Fruit fly (Drosophila melanogaster) whole organism, embryonic: ENCODE measurements around the gene CG5510.

Experiments used
- CG10431 ChIP-seq: fragments of 200-800 bp; sonication (Bioruptor generic); optimal IDR thresholded peaks from 3 replicates; lab custom pipeline; 2018; ENCODE audit warnings: missing biosample characterization, mild to moderate bottlenecking, missing genetic modification characterization
- CG10654 ChIP-seq: fragments of 200-800 bp; sonication (Bioruptor generic); optimal IDR thresholded peaks from 2 replicates; lab custom pipeline; 2016; ENCODE audit warnings: missing biosample characterization, missing genetic modification characterization
- CG10959 ChIP-seq: fragments of 200-800 bp; sonication (Bioruptor generic); IDR thresholded peaks from 2 replicates; pipeline ENCODE4 v1.3.6; 2022; ENCODE audit warnings: missing biosample characterization, missing genetic modification characterization
- CG11398 ChIP-seq: fragments of 200-800 bp; sonication (Bioruptor generic); optimal IDR thresholded peaks from 2 replicates; lab custom pipeline; 2016; ENCODE audit warnings: missing biosample characterization, missing genetic modification characterization
- CG11560 ChIP-seq: fragments of 200-800 bp; sonication (Bioruptor generic); IDR thresholded peaks from 3 replicates; pipeline ENCODE4 v1.3.6; 2022; ENCODE audit warnings: missing biosample characterization, missing genetic modification characterization
- CG12769 ChIP-seq: fragments of 200-800 bp; sonication (Bioruptor generic); optimal IDR thresholded peaks from 2 replicates; lab custom pipeline; 2019; ENCODE audit warnings: missing biosample characterization, mild to moderate bottlenecking, missing genetic modification characterization, moderate library complexity
- CG13424 ChIP-seq: fragments of 200-800 bp; sonication (Bioruptor generic); optimal IDR thresholded peaks from 2 replicates; lab custom pipeline; 2019; ENCODE audit warnings: missing biosample characterization, mild to moderate bottlenecking, missing genetic modification characterization, moderate library complexity
- CG15601 ChIP-seq: fragments of 200-800 bp; sonication (Bioruptor generic); optimal IDR thresholded peaks from 3 replicates; lab custom pipeline; 2019; ENCODE audit warnings: missing biosample characterization, mild to moderate bottlenecking, missing genetic modification characterization, moderate library complexity
- CG15696 ChIP-seq: fragments of 200-800 bp; sonication (Bioruptor generic); optimal IDR thresholded peaks from 2 replicates; lab custom pipeline; 2019; ENCODE audit warnings: missing biosample characterization, mild to moderate bottlenecking, missing genetic modification characterization, moderate library complexity
- CG16779 ChIP-seq: fragments of 200-800 bp; sonication (Bioruptor generic); IDR thresholded peaks from 2 replicates; pipeline ENCODE4 v1.3.6; 2022; ENCODE audit warnings: missing biosample characterization, missing genetic modification characterization
- CG17359 ChIP-seq: fragments of 200-800 bp; sonication (Bioruptor generic); optimal IDR thresholded peaks from 3 replicates; lab custom pipeline; 2018; ENCODE audit warnings: missing biosample characterization, mild to moderate bottlenecking, missing genetic modification characterization, moderate library complexity
- CG2875 ChIP-seq: fragments of 200-800 bp; sonication (Bioruptor generic); optimal IDR thresholded peaks from 2 replicates; lab custom pipeline; 2017; ENCODE audit warnings: missing biosample characterization, mild to moderate bottlenecking, missing genetic modification characterization, missing genetic modification reagents
- CG31365 ChIP-seq: fragments of 200-800 bp; sonication (Bioruptor generic); optimal IDR thresholded peaks from 2 replicates; lab custom pipeline; 2018; ENCODE audit warnings: missing biosample characterization, mild to moderate bottlenecking, missing genetic modification characterization
- CG32772 ChIP-seq: fragments of 200-800 bp; sonication (Bioruptor generic); IDR thresholded peaks from 2 replicates; pipeline ENCODE4 v1.3.6; 2022; ENCODE audit warnings: missing biosample characterization, missing genetic modification characterization
- CG6683 ChIP-seq: fragments of 200-800 bp; sonication (Bioruptor generic); optimal IDR thresholded peaks from 2 replicates; lab custom pipeline; 2017; ENCODE audit warnings: missing biosample characterization, mild to moderate bottlenecking, missing genetic modification characterization, missing genetic modification reagents
- CG8281 ChIP-seq: fragments of 200-800 bp; sonication (Bioruptor generic); optimal IDR thresholded peaks from 2 replicates; lab custom pipeline; 2018; ENCODE audit warnings: missing biosample characterization, mild to moderate bottlenecking, missing genetic modification characterization, moderate library complexity
- CG8290 ChIP-seq, 3 experiments: fragments of 200-800 bp; sonication (Bioruptor generic); optimal IDR thresholded peaks; 2 replicates each; lab custom pipeline; 2016 to 2019; ENCODE audit warnings: missing biosample characterization in 3 of 3, missing genetic modification characterization in 3 of 3, mild to moderate bottlenecking in 2 of 3, moderate library complexity in 1 of 3
- CG9215 ChIP-seq: fragments of 200-800 bp; sonication (Bioruptor generic); IDR thresholded peaks from 2 replicates; pipeline ENCODE4 v1.3.6; 2022; ENCODE audit warnings: missing biosample characterization, missing genetic modification characterization
- Doc2 ChIP-seq: fragments of 200-800 bp; sonication (Bioruptor generic); IDR thresholded peaks from 2 replicates; pipeline ENCODE4 v1.3.6; 2022; ENCODE audit warnings: missing biosample characterization, missing genetic modification characterization
- Drgx ChIP-seq: fragments of 200-800 bp; sonication (Bioruptor generic); IDR thresholded peaks from 2 replicates; pipeline ENCODE4 v1.3.6; 2022; ENCODE audit warnings: missing biosample characterization, missing genetic modification characterization
- Ets65A ChIP-seq: fragments of 200-800 bp; sonication (Bioruptor generic); peaks from one replicate; lab custom pipeline; 2016; ENCODE audit warnings: missing biosample characterization, missing genetic modification characterization
- Gug ChIP-seq: fragments of 200-800 bp; sonication (Bioruptor generic); IDR thresholded peaks from 4 replicates; pipeline ENCODE4 v1.3.6; 2022; ENCODE audit warnings: missing biosample characterization, missing genetic modification characterization
- Hsf ChIP-seq: fragments of 200-800 bp; sonication (Bioruptor generic); optimal IDR thresholded peaks from 3 replicates; lab custom pipeline; 2016; ENCODE audit warnings: missing biosample characterization, missing genetic modification characterization
- Mes4 ChIP-seq: fragments of 200-800 bp; sonication (Bioruptor generic); optimal IDR thresholded peaks from 2 replicates; lab custom pipeline; 2016; ENCODE audit warnings: missing biosample characterization, missing genetic modification characterization
- NC2α ChIP-seq: fragments of 200-800 bp; sonication (Bioruptor generic); optimal IDR thresholded peaks from 2 replicates; lab custom pipeline; 2016; ENCODE audit warnings: missing biosample characterization, missing genetic modification characterization
- NFAT ChIP-seq: fragments of 200-800 bp; sonication (Bioruptor generic); IDR thresholded peaks from 2 replicates; pipeline ENCODE4 v1.3.6; 2022; ENCODE audit warnings: missing biosample characterization, missing genetic modification characterization
- Nf-YB ChIP-seq: fragments of 200-800 bp; sonication (Bioruptor generic); optimal IDR thresholded peaks from 3 replicates; lab custom pipeline; 2019; ENCODE audit warnings: missing biosample characterization, mild to moderate bottlenecking, missing genetic modification characterization, moderate library complexity
- NfI ChIP-seq: fragments of 200-800 bp; sonication (Bioruptor generic); optimal IDR thresholded peaks from 3 replicates; lab custom pipeline; 2018; ENCODE audit warnings: missing biosample characterization, mild to moderate bottlenecking, missing genetic modification characterization, moderate library complexity
- Ptx1 ChIP-seq: fragments of 200-800 bp; sonication (Bioruptor generic); IDR thresholded peaks from 2 replicates; pipeline ENCODE4 v1.3.6; 2022; ENCODE audit warnings: missing biosample characterization, missing genetic modification characterization
- Sox102F ChIP-seq: fragments of 200-800 bp; sonication (Bioruptor generic); optimal IDR thresholded peaks from 2 replicates; lab custom pipeline; 2018; ENCODE audit warnings: missing biosample characterization, mild to moderate bottlenecking, missing genetic modification characterization, moderate library complexity
- Sry-β ChIP-seq: fragments of 200-800 bp; sonication (Bioruptor generic); optimal IDR thresholded peaks from 2 replicates; lab custom pipeline; 2018; ENCODE audit warnings: missing biosample characterization, mild to moderate bottlenecking, missing genetic modification characterization, moderate library complexity
- ara ChIP-seq: fragments of 200-800 bp; sonication (Bioruptor generic); IDR thresholded peaks from 2 replicates; pipeline ENCODE4 v1.3.6; 2022; ENCODE audit warnings: missing biosample characterization, missing genetic modification characterization
- cas ChIP-seq: fragments of 200-800 bp; sonication (Bioruptor generic); IDR thresholded peaks from 2 replicates; pipeline ENCODE4 v1.3.6; 2022; ENCODE audit warnings: missing biosample characterization, missing genetic modification characterization
- chn ChIP-seq: fragments of 200-800 bp; sonication (Bioruptor generic); optimal IDR thresholded peaks from 2 replicates; lab custom pipeline; 2016; ENCODE audit warnings: missing biosample characterization, missing genetic modification characterization
- ci ChIP-seq: fragments of 200-800 bp; sonication (Bioruptor generic); IDR thresholded peaks from 3 replicates; pipeline ENCODE4 v1.3.6; 2022; ENCODE audit warnings: missing biosample characterization, missing genetic modification characterization
- crc ChIP-seq: fragments of 200-800 bp; sonication (Bioruptor generic); optimal IDR thresholded peaks from 2 replicates; lab custom pipeline; 2016; ENCODE audit warnings: missing biosample characterization, missing genetic modification characterization
- crol ChIP-seq: fragments of 200-800 bp; sonication (Bioruptor generic); IDR thresholded peaks from 2 replicates; pipeline ENCODE4 v1.3.6; 2022; ENCODE audit warnings: missing biosample characterization, missing genetic modification characterization
- gcm2 ChIP-seq: fragments of 200-800 bp; sonication (Bioruptor generic); optimal IDR thresholded peaks from 2 replicates; lab custom pipeline; 2016; ENCODE audit warnings: missing biosample characterization, missing genetic modification characterization
- ham ChIP-seq: fragments of 200-800 bp; sonication (Bioruptor generic); IDR thresholded peaks from 2 replicates; pipeline ENCODE4 v1.3.6; 2022; ENCODE audit warnings: missing biosample characterization, missing genetic modification characterization
- her ChIP-seq: fragments of 200-800 bp; sonication (Bioruptor generic); optimal IDR thresholded peaks from 2 replicates; lab custom pipeline; 2016; ENCODE audit warnings: missing biosample characterization, missing genetic modification characterization
- pfk ChIP-seq: fragments of 200-800 bp; sonication (Bioruptor generic); optimal IDR thresholded peaks from 2 replicates; lab custom pipeline; 2018; ENCODE audit warnings: missing biosample characterization, mild to moderate bottlenecking, missing genetic modification characterization, moderate library complexity
- pho ChIP-seq: fragments of 200-800 bp; sonication (Bioruptor generic); optimal IDR thresholded peaks from 2 replicates; lab custom pipeline; 2016; ENCODE audit warnings: missing biosample characterization, missing genetic modification characterization
- pita ChIP-seq: fragments of 200-800 bp; sonication (Bioruptor generic); optimal IDR thresholded peaks from 2 replicates; lab custom pipeline; 2017; ENCODE audit warnings: missing biosample characterization, mild to moderate bottlenecking, missing genetic modification characterization
- sens ChIP-seq: fragments of 200-800 bp; sonication (Bioruptor generic); peaks from one replicate; lab custom pipeline; 2016; ENCODE audit warnings: missing biosample characterization, missing genetic modification characterization
- sim ChIP-seq: fragments of 200-800 bp; sonication (Bioruptor generic); IDR thresholded peaks from 2 replicates; pipeline ENCODE4 v1.3.6; 2022; ENCODE audit warnings: missing biosample characterization, missing genetic modification characterization
- so ChIP-seq: fragments of 200-800 bp; sonication (Bioruptor generic); IDR thresholded peaks from 3 replicates; pipeline ENCODE4 v1.3.6; 2022; ENCODE audit warnings: missing biosample characterization, missing genetic modification characterization
- toy ChIP-seq: fragments of 200-800 bp; sonication (Bioruptor generic); IDR thresholded peaks from 2 replicates; pipeline ENCODE4 v1.3.6; 2022; ENCODE audit warnings: missing biosample characterization, missing genetic modification characterization
- trem ChIP-seq: fragments of 200-800 bp; optimal IDR thresholded peaks from 3 replicates; lab custom pipeline; 2019; ENCODE audit warnings: missing biosample characterization, mild to moderate bottlenecking, missing genetic modification characterization, moderate library complexity
- ttk ChIP-seq: fragments of 200-800 bp; sonication (Bioruptor generic); IDR thresholded peaks from 2 replicates; pipeline ENCODE4 v2.1.2; 2022; ENCODE audit warnings: missing biosample characterization, missing genetic modification characterization
- vfl ChIP-seq: fragments of 200-800 bp; sonication (Bioruptor generic); optimal IDR thresholded peaks from 2 replicates; lab custom pipeline; 2016; ENCODE audit warnings: missing biosample characterization, missing genetic modification characterization
- zfh2 ChIP-seq: fragments of 200-800 bp; sonication (Bioruptor generic); optimal IDR thresholded peaks from 2 replicates; lab custom pipeline; 2016; ENCODE audit warnings: missing biosample characterization, missing genetic modification characterization

Gene CG5510

DNA sequence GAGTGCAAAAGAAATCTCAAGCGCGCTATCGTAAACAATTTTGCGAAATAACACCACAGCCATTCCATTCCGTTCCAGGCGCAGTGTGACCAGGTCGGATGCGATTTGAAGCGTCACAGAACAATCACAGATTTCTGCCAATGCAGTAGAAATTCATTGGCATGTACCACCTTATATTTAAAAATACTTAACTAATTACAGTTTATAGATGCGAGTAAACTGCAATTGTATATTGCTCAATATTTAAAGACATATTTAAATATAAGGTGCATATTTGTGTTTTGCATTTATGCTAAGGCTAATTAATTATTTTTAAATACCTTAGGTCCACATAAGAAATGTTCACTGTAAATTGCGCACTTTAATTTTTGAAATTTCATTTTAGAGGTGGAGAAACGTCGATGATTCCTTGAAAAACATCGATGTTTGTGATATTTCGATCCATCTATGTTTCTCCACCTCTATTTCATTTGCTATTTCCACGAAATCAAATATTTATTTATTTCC, 24.1 kb upstream of the CG5510 start, which contains the start of the genes SMC6 and CG6204 (continued):
- peak; percentile 80 for TF ChIP-seq CG8290 (GFP tag; optimal IDR thresholded peaks at IDR 0.05; lab: Kevin White, UChicago)
- TF ChIP-seq CG8290 (tag; optimal IDR thresholded peaks at IDR 0.05; lab: Kevin White, UChicago): peak; percentile 16 to 92
- peak; percentile 97 for TF ChIP-seq Ptx1 (GFP tag; lab: Robert Waterston, UW)
- TF ChIP-seq CG10654: peak; percentile 88
- peak; percentile 85 for TF ChIP-seq ham
- peak; percentile 76; the same call in 1 of the 2 replicates for TF ChIP-seq cas (GFP tag; lab: Robert Waterston, UW)
- peak; percentile 88 for TF ChIP-seq CG10959
- TF ChIP-seq CG10431: peak; percentile 51
- TF ChIP-seq crc (GFP tag; lab: Kevin White, UChicago): peak; percentile 77
- TF ChIP-seq Hsf (GFP tag; lab: Kevin White, UChicago): peak; percentile 94
- peak; percentile 96 for TF ChIP-seq CG12769 (tag; lab: Kevin White, UChicago)
- peak; percentile 80 for TF ChIP-seq CG16779 (GFP tag; lab: Robert Waterston, UW)
- TF ChIP-seq Nf-YB (GFP tag; lab: Kevin White, UChicago): peak; percentile 80
- TF ChIP-seq Ets65A (GFP tag; lab: Kevin White, UChicago): peak; percentile 97
- peak; percentile 94 for TF ChIP-seq trem (tag; lab: Kevin White, UChicago)
- peak; percentile 57 for TF ChIP-seq gcm2 (GFP tag; lab: Kevin White, UChicago)
- peak; percentile 92 for TF ChIP-seq ci (GFP tag; lab: Robert Waterston, UW)
- peak; percentile 91 for TF ChIP-seq NFAT (GFP tag; lab: Robert Waterston, UW)
- TF ChIP-seq CG13424: peak; percentile 95
- peak; percentile 63 for TF ChIP-seq NC2α (GFP tag; lab: Kevin White, UChicago)
- TF ChIP-seq sim: peak; percentile 88; the same call in 1 of the 2 replicates
- TF ChIP-seq NfI (GFP tag; lab: Kevin White, UChicago): peak; percentile 93
- peak; percentile 80 for TF ChIP-seq vfl (GFP tag; lab: Kevin White, UChicago)
- peak; percentile 93 for TF ChIP-seq ara (GFP tag; lab: Robert Waterston, UW)
- TF ChIP-seq toy: peak; percentile 87
- peak; percentile 76 for TF ChIP-seq CG6683 (GFP tag; lab: Kevin White, UChicago)
- peak; percentile 95 for TF ChIP-seq CG15696 (tag; lab: Kevin White, UChicago)
- TF ChIP-seq pita (GFP tag; lab: Kevin White, UChicago): no peak
- peak; percentile 95 for TF ChIP-seq Sox102F
- TF ChIP-seq CG11560 (tag; lab: Robert Waterston, UW): peak; percentile 86
- TF ChIP-seq CG8281 (tag; lab: Kevin White, UChicago): peak; percentile 81
- TF ChIP-seq CG2875 (GFP tag; lab: Kevin White, UChicago): peak; percentile 80
- peak; percentile 94 for TF ChIP-seq Drgx
- peak; percentile 76 for TF ChIP-seq chn (GFP tag; lab: Kevin White, UChicago)
- TF ChIP-seq CG32772: peak; percentile 95
- peak; percentile 95 for TF ChIP-seq CG17359
- TF ChIP-seq so: peak; percentile 90
- peak; percentile 52 for TF ChIP-seq CG11398 (GFP tag; lab: Kevin White, UChicago)
- peak; percentile 87 for TF ChIP-seq CG15601 (tag; lab: Kevin White, UChicago)
- TF ChIP-seq crol (GFP tag; lab: Robert Waterston, UW): no peak; the same call in 1 of the 2 replicates
- TF ChIP-seq pho (GFP tag; lab: Kevin White, UChicago): peak; percentile 89
- TF ChIP-seq Doc2 (GFP tag; lab: Robert Waterston, UW): peak; percentile 89
- TF ChIP-seq CG31365 (tag; lab: Kevin White, UChicago): peak; percentile 73
- peak; percentile 95 for TF ChIP-seq CG9215 (GFP tag; lab: Robert Waterston, UW)
- TF ChIP-seq Mes4: peak; percentile 58
- peak; percentile 89 for TF ChIP-seq ttk (GFP tag; lab: Robert Waterston, UW)
- peak; percentile 82 for TF ChIP-seq pfk
- peak; percentile 98 for TF ChIP-seq sens
- TF ChIP-seq her: peak; percentile 44
- peak; percentile 83 for TF ChIP-seq zfh2
- peak; percentile 92 for TF ChIP-seq Gug (GFP tag; lab: Robert Waterston, UW)
- peak; percentile 17 for TF ChIP-seq Sry-β (GFP tag; lab: Kevin White, UChicago)
